Worm (Caenorhabditis elegans): Measurements from ENCODE around the gene D1086.8.
"Not testable (repeated sequence)": the region's sequence is repeated elsewhere in the genome, so short reads cannot be mapped to it uniquely, and the experiment has no call there.

D1086.8 gene

DNA sequence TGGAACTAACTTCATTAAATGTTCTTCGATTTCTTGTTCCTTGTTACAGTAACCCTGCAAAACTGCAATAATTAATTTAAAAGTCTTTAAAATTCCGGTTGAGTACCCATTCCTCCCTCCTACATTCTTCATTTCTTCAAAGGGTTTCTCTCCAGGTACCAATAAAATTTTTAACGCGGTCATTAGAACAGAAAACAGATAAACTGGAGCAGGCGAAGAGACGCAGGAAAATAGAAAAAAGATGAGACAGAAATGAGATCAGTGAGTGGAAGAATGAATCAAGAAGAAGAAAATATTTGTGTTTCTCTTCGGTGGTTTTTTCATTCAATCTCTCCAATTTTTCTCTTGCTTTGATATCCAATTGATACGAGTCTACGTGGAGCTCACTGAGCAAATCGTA is at the start of gene D1086.8:
Gene D1086.8, plus strand, starts transcription at position 301 of the 400 bp plus-strand sequence.
- no peak for TF ChIP-seq F13C5.2 (tag; optimal IDR thresholded peaks at IDR 0.05)
- TF ChIP-seq B0310.2 (tag; optimal IDR thresholded peaks at IDR 0.05) = no peak
- TF ChIP-seq ets-7 (tag; optimal IDR thresholded peaks at IDR 0.05) = no peak
- TF ChIP-seq scrt-1 (GFP tag; IDR thresholded peaks at IDR 0.05) = no peak
- no peak for TF ChIP-seq ceh-36 (tag; optimal IDR thresholded peaks at IDR 0.05)
- no peak for TF ChIP-seq sea-1 (GFP tag; conservative IDR thresholded peaks at IDR 0.05)
- no peak for TF ChIP-seq flt-1 (GFP tag; IDR thresholded peaks at IDR 0.05)
- no peak for TF ChIP-seq aly-1 (tag; optimal IDR thresholded peaks at IDR 0.05)
- TF ChIP-seq hmbx-1 (tag; optimal IDR thresholded peaks at IDR 0.05) = no peak
- no peak for TF ChIP-seq ama-1 (optimal IDR thresholded peaks at IDR 0.05)

DNA sequence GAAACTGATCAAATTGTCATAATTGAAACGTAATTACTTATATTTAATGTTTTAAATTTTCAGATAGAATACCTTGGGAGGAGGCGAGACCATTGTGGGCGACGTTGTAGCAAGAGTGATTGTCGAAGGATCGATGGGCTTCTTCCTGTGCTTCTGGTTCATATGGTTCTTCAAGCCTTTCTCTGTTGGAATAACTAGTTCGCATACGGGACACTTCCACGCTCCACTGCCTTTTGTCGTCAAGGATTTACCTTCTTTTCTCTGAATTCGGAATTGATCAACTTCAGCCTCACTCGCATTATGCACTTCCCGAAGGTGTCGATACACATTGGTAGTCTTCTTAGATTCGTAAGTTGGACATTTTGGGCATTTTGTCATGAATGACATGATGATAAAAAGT is 44.6 kb upstream of the D1086.8 start, which contains the start of gene F58D12.1:
Gene F58D12.1, plus strand, starts transcription at position 301 of the 400 bp plus-strand sequence.
- TF ChIP-seq scrt-1 (GFP tag; IDR thresholded peaks at IDR 0.05); tra-4 (tag; optimal IDR thresholded peaks at IDR 0.05); tbx-11 (GFP tag; IDR thresholded peaks at IDR 0.05): not testable (repeated sequence)

- peak; percentile 35 for TF ChIP-seq ets-7 (tag; optimal IDR thresholded peaks at IDR 0.05)
- TF ChIP-seq scrt-1 (GFP tag; IDR thresholded peaks at IDR 0.05) = 0 out of 2 replicates have a peak, but pooled peaks have one; percentile 53
- TF ChIP-seq tbx-11 (GFP tag; IDR thresholded peaks at IDR 0.05) = 0 out of 2 replicates have a peak, but pooled peaks have one; percentile 28
- TF ChIP-seq flt-1 (GFP tag; IDR thresholded peaks at IDR 0.05) = peak; percentile 53; the same call in 1 of the 2 replicates
- peak; percentile 87 for TF ChIP-seq tbx-37 (GFP tag; conservative IDR thresholded peaks at IDR 0.05)
- TF ChIP-seq pes-1 (GFP tag; IDR thresholded peaks at IDR 0.05) = peak; percentile 76; the same call in 1 of the 2 replicates
Measured at ce11 chrV:14055097-14055496, 38.8 kb upstream of the D1086.8 start.

ce11 chrV:14057540-14057939 is 36.4 kb upstream of the D1086.8 start, which contains the start of gene F58D12.3:
Gene F58D12.3, plus strand, starts transcription at chrV:14057840.
- TF ChIP-seq ceh-36 (tag; optimal IDR thresholded peaks at IDR 0.05) (no peak), ets-7 (tag; optimal IDR thresholded peaks at IDR 0.05) (no peak), scrt-1 (GFP tag; IDR thresholded peaks at IDR 0.05) (no peak), hmbx-1 (tag; optimal IDR thresholded peaks at IDR 0.05) (no peak), hnd-1 (tag; optimal IDR thresholded peaks at IDR 0.05) (no peak), hmg-4 (GFP tag; optimal IDR thresholded peaks at IDR 0.05) (no peak), ceh-13 (GFP tag; optimal IDR thresholded peaks at IDR 0.05) (no peak), sea-1 (GFP tag; conservative IDR thresholded peaks at IDR 0.05) (no peak), F13C5.2 (tag; optimal IDR thresholded peaks at IDR 0.05) (no peak), tbx-11 (GFP tag; IDR thresholded peaks at IDR 0.05) (no peak), tbx-37 (GFP tag; conservative IDR thresholded peaks at IDR 0.05) (no peak)

DNA sequence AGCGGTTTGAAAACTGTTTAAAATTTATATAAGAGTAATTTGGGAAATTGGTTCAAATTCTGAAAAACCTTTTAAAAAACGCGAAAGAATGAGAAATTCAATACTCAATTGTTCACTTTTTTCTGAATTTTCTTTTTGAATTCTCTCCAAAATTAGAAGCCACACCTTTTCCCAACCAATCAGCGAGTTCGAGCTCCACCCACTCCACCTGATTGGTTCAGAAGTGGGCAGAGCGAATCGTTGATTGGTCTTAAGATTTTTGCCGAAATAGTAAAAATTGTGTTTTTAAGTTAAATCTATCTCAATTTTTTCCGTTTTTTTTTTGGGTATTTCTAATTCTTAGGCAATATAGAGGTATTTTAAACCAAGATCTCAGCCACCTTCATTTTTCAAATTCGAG is 29.9 kb upstream of the D1086.8 start:
- no peak for TF ChIP-seq hmg-4 (GFP tag; optimal IDR thresholded peaks at IDR 0.05)
- TF ChIP-seq hnd-1 (tag; optimal IDR thresholded peaks at IDR 0.05) = no peak
- TF ChIP-seq pes-1 (GFP tag; IDR thresholded peaks at IDR 0.05) = no peak
- TF ChIP-seq tra-4 (tag; optimal IDR thresholded peaks at IDR 0.05) = no peak

DNA sequence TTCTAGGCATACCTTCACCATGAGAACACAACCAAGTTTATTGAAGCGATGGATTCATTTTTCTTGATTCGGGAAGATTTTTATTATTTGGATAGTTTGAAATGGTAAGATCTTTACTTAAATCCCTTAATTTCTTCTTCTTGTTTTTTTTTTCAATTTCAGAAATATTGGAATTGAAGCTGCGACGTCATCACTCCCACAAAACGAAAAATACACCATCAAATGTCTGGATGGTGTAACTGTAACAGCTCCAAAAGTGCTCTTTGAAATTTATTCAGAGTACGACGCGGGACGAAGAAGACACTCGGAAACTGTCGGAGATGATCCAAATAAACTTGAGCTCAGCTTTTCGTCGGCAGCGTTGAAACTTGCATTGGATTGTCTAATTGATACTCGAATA is 29.5 kb upstream of the D1086.8 start, which contains the start of gene D1086.21:
Gene D1086.21, plus strand, starts transcription at position 301 of the 400 bp plus-strand sequence.
- no peak for TF ChIP-seq sea-1 (GFP tag; conservative IDR thresholded peaks at IDR 0.05)
- TF ChIP-seq ets-7 (tag; optimal IDR thresholded peaks at IDR 0.05) = no peak
- no peak for TF ChIP-seq tra-4 (tag; optimal IDR thresholded peaks at IDR 0.05)
- TF ChIP-seq aly-1 (tag; optimal IDR thresholded peaks at IDR 0.05) = no peak
- TF ChIP-seq F13C5.2 (tag; optimal IDR thresholded peaks at IDR 0.05) = no peak
- TF ChIP-seq tbx-37 (GFP tag; conservative IDR thresholded peaks at IDR 0.05) = no peak
- no peak for TF ChIP-seq hmg-4 (GFP tag; optimal IDR thresholded peaks at IDR 0.05)
- no peak for TF ChIP-seq ceh-13 (GFP tag; optimal IDR thresholded peaks at IDR 0.05)
- no peak for TF ChIP-seq scrt-1 (GFP tag; IDR thresholded peaks at IDR 0.05)
- TF ChIP-seq flt-1 (GFP tag; IDR thresholded peaks at IDR 0.05) = no peak
- TF ChIP-seq pes-1 (GFP tag; IDR thresholded peaks at IDR 0.05) = no peak
- no peak for TF ChIP-seq ceh-36 (tag; optimal IDR thresholded peaks at IDR 0.05)
- TF ChIP-seq tbx-11 (GFP tag; IDR thresholded peaks at IDR 0.05) = no peak
- TF ChIP-seq B0310.2 (tag; optimal IDR thresholded peaks at IDR 0.05) = no peak

ce11 chrV:14067816-14068296 is 26.0 kb upstream of the D1086.8 start, which contains the start of gene D1086.17:
Gene D1086.17, plus strand, starts transcription at chrV:14067866.
- TF ChIP-seq hmbx-1 (tag; optimal IDR thresholded peaks at IDR 0.05) = no peak
- TF ChIP-seq aly-1 (tag; optimal IDR thresholded peaks at IDR 0.05) = no peak
- TF ChIP-seq ceh-13 (GFP tag; optimal IDR thresholded peaks at IDR 0.05) = no peak
- no peak for TF ChIP-seq B0310.2 (tag; optimal IDR thresholded peaks at IDR 0.05)
- TF ChIP-seq scrt-1 (GFP tag; IDR thresholded peaks at IDR 0.05) = no peak
- TF ChIP-seq ama-1 (optimal IDR thresholded peaks at IDR 0.05) = no peak
- no peak for TF ChIP-seq ets-7 (tag; optimal IDR thresholded peaks at IDR 0.05)

ce11 chrV:14069899-14070298 is 24.0 kb upstream of the D1086.8 start:
- TF ChIP-seq aly-1 (tag; optimal IDR thresholded peaks at IDR 0.05) = no peak
- no peak for TF ChIP-seq pes-1 (GFP tag; IDR thresholded peaks at IDR 0.05)
- no peak for TF ChIP-seq ceh-13 (GFP tag; optimal IDR thresholded peaks at IDR 0.05)
- no peak for TF ChIP-seq tbx-37 (GFP tag; conservative IDR thresholded peaks at IDR 0.05)

- TF ChIP-seq scrt-1 (GFP tag; IDR thresholded peaks at IDR 0.05) = no peak
- no peak for TF ChIP-seq ama-1 (optimal IDR thresholded peaks at IDR 0.05)
- TF ChIP-seq hmg-4 (GFP tag; optimal IDR thresholded peaks at IDR 0.05) = no peak
- no peak for TF ChIP-seq sea-1 (GFP tag; conservative IDR thresholded peaks at IDR 0.05)
- no peak for TF ChIP-seq hnd-1 (tag; optimal IDR thresholded peaks at IDR 0.05)
- no peak for TF ChIP-seq pes-1 (GFP tag; IDR thresholded peaks at IDR 0.05)
- no peak for TF ChIP-seq B0310.2 (tag; optimal IDR thresholded peaks at IDR 0.05)
- no peak for TF ChIP-seq hmbx-1 (tag; optimal IDR thresholded peaks at IDR 0.05)
- TF ChIP-seq tbx-37 (GFP tag; conservative IDR thresholded peaks at IDR 0.05) = no peak
- no peak for TF ChIP-seq flt-1 (GFP tag; IDR thresholded peaks at IDR 0.05)
- TF ChIP-seq ceh-13 (GFP tag; optimal IDR thresholded peaks at IDR 0.05) = no peak
Measured at ce11 chrV:14074160-14074559, 19.7 kb upstream of the D1086.8 start, which contains the start of gene D1086.11. Gene D1086.11, plus strand, starts transcription at chrV:14074460.
